Fruit fly (Drosophila melanogaster) whole organism, embryonic: ENCODE data around the gene CG12054.

Source experiments
- ATbp ChIP-seq: fragments of 200-800 bp; sonication (Bioruptor generic); optimal IDR thresholded peaks from 2 replicates; lab custom pipeline; 2017; ENCODE audit warnings: missing biosample characterization, mild to moderate bottlenecking, missing genetic modification characterization, missing genetic modification reagents
- Atf6 ChIP-seq: fragments of 200-800 bp; sonication (Bioruptor generic); IDR thresholded peaks from 2 replicates; pipeline ENCODE4 v1.3.6; 2022; ENCODE audit warnings: missing biosample characterization, missing genetic modification characterization
- Awh ChIP-seq: fragments of 200-800 bp; sonication (Bioruptor generic); IDR thresholded peaks from 2 replicates; pipeline ENCODE4, ENCODE4 v1.3.6; 2022; ENCODE audit warnings: missing biosample characterization, missing genetic modification characterization
- B-H2 ChIP-seq: fragments of 200-800 bp; sonication (Bioruptor generic); optimal IDR thresholded peaks from 2 replicates; lab custom pipeline; 2018; ENCODE audit warnings: missing biosample characterization, mild to moderate bottlenecking, missing genetic modification characterization
- CG10543 ChIP-seq: fragments of 200-800 bp; sonication (Bioruptor generic); optimal IDR thresholded peaks from 3 replicates; lab custom pipeline; 2017; ENCODE audit warnings: missing biosample characterization, mild to moderate bottlenecking, missing genetic modification characterization, moderate library complexity
- CG12219 ChIP-seq: fragments of 200-800 bp; sonication (Bioruptor generic); optimal IDR thresholded peaks from 3 replicates; lab custom pipeline; 2018; ENCODE audit warnings: missing biosample characterization, mild to moderate bottlenecking, missing genetic modification characterization
- CG12769 ChIP-seq: fragments of 200-800 bp; sonication (Bioruptor generic); optimal IDR thresholded peaks from 2 replicates; lab custom pipeline; 2019; ENCODE audit warnings: missing biosample characterization, mild to moderate bottlenecking, missing genetic modification characterization, moderate library complexity
- CG13287 ChIP-seq: fragments of 200-800 bp; sonication (Bioruptor generic); IDR thresholded peaks from 2 replicates; pipeline ENCODE4 v1.3.6; 2022; ENCODE audit warnings: missing biosample characterization, missing genetic modification characterization; ENCODE audit not compliant: partially characterized antibody
- CG15696 ChIP-seq: fragments of 200-800 bp; sonication (Bioruptor generic); optimal IDR thresholded peaks from 2 replicates; lab custom pipeline; 2019; ENCODE audit warnings: missing biosample characterization, mild to moderate bottlenecking, missing genetic modification characterization, moderate library complexity
- CG1602 ChIP-seq: fragments of 200-800 bp; sonication (Bioruptor generic); optimal IDR thresholded peaks from 3 replicates; lab custom pipeline; 2016; ENCODE audit warnings: missing biosample characterization, missing genetic modification characterization
- CG17612 ChIP-seq: fragments of 200-800 bp; sonication (Bioruptor generic); IDR thresholded peaks from 2 replicates; pipeline ENCODE4 v1.3.6; 2022; ENCODE audit warnings: missing biosample characterization, missing genetic modification characterization
- CG18619 ChIP-seq: fragments of 200-800 bp; sonication (Bioruptor generic); optimal IDR thresholded peaks from 3 replicates; lab custom pipeline; 2017; ENCODE audit warnings: missing biosample characterization, mild to moderate bottlenecking, missing genetic modification characterization
- CG32767 ChIP-seq: fragments of 200-800 bp; sonication (Bioruptor generic); IDR thresholded peaks from 2 replicates; pipeline ENCODE4 v1.3.6; 2022; ENCODE audit warnings: missing biosample characterization, missing genetic modification characterization
- CG4360 ChIP-seq: fragments of 200-800 bp; sonication (Bioruptor generic); IDR thresholded peaks from 2 replicates; pipeline ENCODE4 v1.3.6; 2022; ENCODE audit warnings: missing biosample characterization, missing genetic modification characterization
- CG5953 ChIP-seq: fragments of 200-800 bp; sonication (Bioruptor generic); IDR thresholded peaks from 2 replicates; pipeline ENCODE4 v1.3.6; 2022; ENCODE audit warnings: missing biosample characterization, missing genetic modification characterization
- CG6175 ChIP-seq: fragments of 200-800 bp; sonication (Bioruptor generic); IDR thresholded peaks from 3 replicates; pipeline ENCODE4 v1.3.6; 2022; ENCODE audit warnings: missing biosample characterization, missing genetic modification characterization
- CG6683 ChIP-seq: fragments of 200-800 bp; sonication (Bioruptor generic); optimal IDR thresholded peaks from 2 replicates; lab custom pipeline; 2017; ENCODE audit warnings: missing biosample characterization, mild to moderate bottlenecking, missing genetic modification characterization, missing genetic modification reagents
- CG6689 ChIP-seq: fragments of 200-800 bp; sonication (Bioruptor generic); IDR thresholded peaks from 2 replicates; pipeline ENCODE4 v1.3.6; 2022; ENCODE audit warnings: missing biosample characterization, missing genetic modification characterization
- CG6854 ChIP-seq: fragments of 200-800 bp; sonication (Bioruptor generic); optimal IDR thresholded peaks from 3 replicates; lab custom pipeline; 2017; ENCODE audit warnings: missing biosample characterization, mild to moderate bottlenecking, missing genetic modification characterization
- CG7556 ChIP-seq: fragments of 200-800 bp; sonication (Bioruptor generic); optimal IDR thresholded peaks from 2 replicates; lab custom pipeline; 2017; ENCODE audit warnings: missing biosample characterization, mild to moderate bottlenecking, missing genetic modification characterization
- CG8290 ChIP-seq, 3 experiments: fragments of 200-800 bp; sonication (Bioruptor generic); optimal IDR thresholded peaks; 2 replicates each; lab custom pipeline; 2016 to 2019; ENCODE audit warnings: missing biosample characterization in 3 of 3, missing genetic modification characterization in 3 of 3, mild to moderate bottlenecking in 2 of 3, moderate library complexity in 1 of 3
- CG9932 ChIP-seq: fragments of 200-800 bp; sonication (Bioruptor generic); IDR thresholded peaks from 2 replicates; pipeline ENCODE4 v1.3.6; 2022; ENCODE audit warnings: missing biosample characterization, missing genetic modification characterization
- Deaf1 ChIP-seq: fragments of 200-800 bp; optimal IDR thresholded peaks from 3 replicates; lab custom pipeline; 2019; ENCODE audit warnings: missing biosample characterization, mild to moderate bottlenecking, missing genetic modification characterization, moderate library complexity
- Fer1 ChIP-seq: fragments of 200-800 bp; sonication (Bioruptor generic); optimal IDR thresholded peaks from 2 replicates; lab custom pipeline; 2017; ENCODE audit warnings: missing biosample characterization, mild to moderate bottlenecking, missing genetic modification characterization
- Hmr ChIP-seq: fragments of 200-800 bp; sonication (Bioruptor generic); optimal IDR thresholded peaks from 3 replicates; lab custom pipeline; 2017; ENCODE audit warnings: mild to moderate bottlenecking, missing biosample characterization, missing genetic modification reagents, missing genetic modification characterization
- Jarid2 ChIP-seq: fragments of 200-800 bp; sonication (Bioruptor generic); optimal IDR thresholded peaks from 3 replicates; lab custom pipeline; 2017; ENCODE audit warnings: mild to moderate bottlenecking, missing biosample characterization, missing genetic modification reagents, missing genetic modification characterization
- NFAT ChIP-seq: fragments of 200-800 bp; sonication (Bioruptor generic); IDR thresholded peaks from 2 replicates; pipeline ENCODE4 v1.3.6; 2022; ENCODE audit warnings: missing biosample characterization, missing genetic modification characterization
- Pdp1 ChIP-seq, 2 experiments: fragments of 200-800 bp; sonication (Bioruptor generic); optimal IDR thresholded peaks; 3 replicates each; lab custom pipeline; 2016; ENCODE audit warnings: missing biosample characterization in 2 of 2, missing genetic modification characterization in 2 of 2, mild to moderate bottlenecking in 1 of 2, moderate library complexity in 1 of 2
- Vsx1 ChIP-seq: fragments of 200-800 bp; sonication (Bioruptor generic); optimal IDR thresholded peaks from 2 replicates; lab custom pipeline; 2017; ENCODE audit warnings: missing biosample characterization, mild to moderate bottlenecking, missing genetic modification characterization, missing genetic modification reagents
- bab2 ChIP-seq: fragments of 200-800 bp; sonication (Bioruptor generic); optimal IDR thresholded peaks from 2 replicates; lab custom pipeline; 2016; ENCODE audit warnings: missing biosample characterization, missing genetic modification characterization
- caup ChIP-seq: fragments of 200-800 bp; sonication (Bioruptor generic); optimal IDR thresholded peaks from 3 replicates; lab custom pipeline; 2017; ENCODE audit warnings: missing biosample characterization, mild to moderate bottlenecking, missing genetic modification characterization, moderate library complexity; ENCODE audit not compliant: severe bottlenecking
- chinmo ChIP-seq: fragments of 200-800 bp; sonication (Bioruptor generic); IDR thresholded peaks from 4 replicates; pipeline ENCODE4 v1.3.6; 2022; ENCODE audit warnings: missing biosample characterization, missing genetic modification characterization; ENCODE audit not compliant: partially characterized antibody
- chm ChIP-seq: fragments of 200-800 bp; sonication (Bioruptor generic); IDR thresholded peaks from 2 replicates; pipeline ENCODE4 v1.3.6; 2022; ENCODE audit warnings: missing biosample characterization, missing genetic modification characterization
- dmrt99B ChIP-seq: fragments of 200-800 bp; sonication (Bioruptor generic); optimal IDR thresholded peaks from 2 replicates; lab custom pipeline; 2018; ENCODE audit warnings: missing biosample characterization, mild to moderate bottlenecking, missing genetic modification characterization, moderate library complexity
- exex ChIP-seq: fragments of 200-800 bp; sonication (Bioruptor generic); optimal IDR thresholded peaks from 4 replicates; lab custom pipeline; 2018; ENCODE audit warnings: missing biosample characterization, mild to moderate bottlenecking, missing genetic modification characterization, moderate library complexity
- ftz-f1 ChIP-seq: fragments of 200-800 bp; sonication (Bioruptor generic); optimal IDR thresholded peaks from 2 replicates; lab custom pipeline; 2016; ENCODE audit warnings: missing biosample characterization, missing genetic modification characterization
- gcm ChIP-seq: fragments of 200-800 bp; sonication (Bioruptor generic); optimal IDR thresholded peaks from 2 replicates; lab custom pipeline; 2019; ENCODE audit warnings: missing biosample characterization, mild to moderate bottlenecking, missing genetic modification characterization, moderate library complexity
- grn ChIP-seq: fragments of 200-800 bp; sonication (Bioruptor generic); optimal IDR thresholded peaks from 3 replicates; lab custom pipeline; 2017; ENCODE audit warnings: missing biosample characterization, missing genetic modification characterization
- jigr1 ChIP-seq: fragments of 200-800 bp; sonication (Bioruptor generic); IDR thresholded peaks from 3 replicates; pipeline ENCODE4 v1.3.6; 2022; ENCODE audit warnings: missing biosample characterization, missing genetic modification characterization
- kay ChIP-seq: fragments of 200-800 bp; sonication (Bioruptor generic); optimal IDR thresholded peaks from 2 replicates; lab custom pipeline; 2016; ENCODE audit warnings: missing biosample characterization, missing genetic modification characterization
- lab ChIP-seq: fragments of 200-800 bp; sonication (Bioruptor generic); optimal IDR thresholded peaks from 3 replicates; lab custom pipeline; 2017; ENCODE audit warnings: missing biosample characterization, missing genetic modification characterization, mild to moderate bottlenecking, moderate library complexity, missing genetic modification reagents
- mirr ChIP-seq: fragments of 200-800 bp; sonication (Bioruptor generic); optimal IDR thresholded peaks from 3 replicates; lab custom pipeline; 2018; ENCODE audit warnings: missing biosample characterization, mild to moderate bottlenecking, missing genetic modification characterization
- row ChIP-seq: fragments of 200-800 bp; sonication (Bioruptor generic); IDR thresholded peaks from 3 replicates; pipeline ENCODE4 v1.3.6; 2022; ENCODE audit warnings: missing biosample characterization, missing genetic modification characterization
- sd ChIP-seq: fragments of 200-800 bp; sonication (Bioruptor generic); optimal IDR thresholded peaks from 3 replicates; lab custom pipeline; 2018; ENCODE audit warnings: missing biosample characterization, mild to moderate bottlenecking, missing genetic modification characterization, moderate library complexity
- seq ChIP-seq: fragments of 200-800 bp; sonication (Bioruptor generic); IDR thresholded peaks from 2 replicates; pipeline ENCODE4 v1.3.6; 2022; ENCODE audit warnings: missing biosample characterization, missing genetic modification characterization
- tll ChIP-seq, 2 experiments: fragments of 200-800 bp in 1 of 2; fragments of >200 bp in 1 of 2; sonication (Bioruptor generic) in 1 of 2; optimal IDR thresholded peaks; 2 replicates each; lab custom pipeline; 2017 to 2019; ENCODE audit warnings: missing biosample characterization in 2 of 2, missing genetic modification characterization in 2 of 2, mild to moderate bottlenecking in 1 of 2, moderate library complexity in 1 of 2
- trh ChIP-seq: fragments of 200-800 bp; sonication (Bioruptor generic); optimal IDR thresholded peaks from 2 replicates; lab custom pipeline; 2016; ENCODE audit warnings: missing biosample characterization, missing genetic modification characterization
- vvl ChIP-seq: fragments of 200-800 bp; sonication (Bioruptor generic); IDR thresholded peaks from 2 replicates; pipeline ENCODE4 v1.3.6; 2022; ENCODE audit warnings: missing biosample characterization, missing genetic modification characterization

CG12054 gene

DNA sequence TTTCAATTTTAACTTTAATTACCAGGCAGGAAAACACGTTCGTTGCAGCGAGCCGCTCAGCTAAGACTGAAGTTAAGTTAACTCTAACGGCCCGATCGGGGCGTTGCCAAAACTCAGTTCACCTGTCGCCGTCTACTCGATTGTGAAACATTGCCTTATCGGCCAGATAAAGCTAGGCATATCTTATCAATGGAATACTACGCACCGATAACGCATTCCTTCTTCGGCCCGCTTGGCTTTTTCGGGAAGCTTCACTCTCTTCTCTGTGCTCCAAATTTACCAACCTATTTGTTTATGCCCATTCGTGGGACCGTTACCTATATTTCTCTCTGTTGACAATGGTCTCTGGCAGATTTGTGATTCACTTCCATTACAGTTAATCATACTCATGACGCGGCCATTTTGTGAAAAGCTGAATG is 24.8 kb upstream of the CG12054 start, which contains the start of gene mesh (continued):
- TF ChIP-seq Fer1 (GFP tag; lab: Kevin White, UChicago): peak; percentile 29
- no peak for TF ChIP-seq CG12219
- peak; percentile 69 for TF ChIP-seq CG10543 (GFP tag; lab: Kevin White, UChicago)
- no peak for TF ChIP-seq CG32767 (GFP tag; lab: Robert Waterston, UW)
- TF ChIP-seq ATbp (GFP tag; lab: Kevin White, UChicago): peak; percentile 19
- peak; percentile 9; the same call in 1 of the 2 replicates for TF ChIP-seq CG13287
- TF ChIP-seq Pdp1 (GFP tag; optimal IDR thresholded peaks at IDR 0.05; lab: Kevin White, UChicago): peak in 1 of 2 experiments; percentile 56
- peak; percentile 1 for TF ChIP-seq kay (GFP tag; lab: Kevin White, UChicago)
- no peak for TF ChIP-seq CG18619
- peak; percentile 46 for TF ChIP-seq exex (tag; lab: Kevin White, UChicago)
- peak; percentile 97 for TF ChIP-seq sd (tag; lab: Kevin White, UChicago)
- TF ChIP-seq Jarid2 (GFP tag; lab: Kevin White, UChicago): no peak
- TF ChIP-seq CG6854 (GFP tag; lab: Kevin White, UChicago): no peak
- no peak for TF ChIP-seq jigr1
- peak; percentile 27 for TF ChIP-seq grn
- no peak for TF ChIP-seq bab2 (GFP tag; lab: Kevin White, UChicago)
- TF ChIP-seq CG1602 (GFP tag; lab: Kevin White, UChicago): no peak
- TF ChIP-seq CG12769 (tag; lab: Kevin White, UChicago): peak; percentile 95
- TF ChIP-seq CG6175: no peak
- TF ChIP-seq lab (GFP tag; lab: Kevin White, UChicago): peak; percentile 65
- TF ChIP-seq CG15696 (tag; lab: Kevin White, UChicago): no peak
- TF ChIP-seq CG5953: 0 out of 2 replicates have a peak, but pooled peaks have one; percentile 26
- TF ChIP-seq Hmr (GFP tag; lab: Kevin White, UChicago): peak; percentile 1
- TF ChIP-seq vvl (GFP tag; lab: Robert Waterston, UW): no peak
- TF ChIP-seq Deaf1 (tag; lab: Kevin White, UChicago): peak; percentile 47
- no peak for TF ChIP-seq row
- TF ChIP-seq Awh (GFP tag; lab: Robert Waterston, UW): 0 out of 2 replicates have a peak, but pooled peaks have one; percentile 14
- TF ChIP-seq, all 482 proteins: peak for 25

DNA sequence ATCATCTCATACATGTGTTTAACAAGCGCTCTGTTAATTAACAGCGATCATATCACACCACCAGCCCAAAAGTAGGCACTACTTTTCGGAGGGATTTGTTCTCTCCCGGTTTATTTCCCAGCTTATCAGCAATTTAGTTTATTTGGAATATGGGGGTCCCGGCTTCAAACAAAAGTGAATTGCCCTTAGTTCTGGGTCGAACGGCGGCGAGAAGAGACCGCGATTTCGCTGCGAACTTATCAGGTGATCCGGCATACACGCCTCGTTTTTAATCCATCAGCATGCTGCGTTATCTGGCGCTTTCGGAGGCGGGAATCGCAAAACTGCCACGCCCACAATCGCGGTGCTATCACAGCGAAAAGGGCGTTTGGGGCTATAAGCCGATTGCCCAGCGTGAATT is 23.8 kb upstream of the CG12054 start, which contains the start of gene CG1544:
Gene CG1544, plus strand, starts transcription at position 186 of the 400 bp plus-strand sequence.
- no peak for TF ChIP-seq Vsx1 (GFP tag; lab: Kevin White, UChicago)
- TF ChIP-seq NFAT (GFP tag; lab: Robert Waterston, UW): peak; percentile 16; the same call in 1 of the 2 replicates
- TF ChIP-seq CG6689: no peak
- TF ChIP-seq caup (GFP tag; lab: Kevin White, UChicago): peak; percentile 0
- TF ChIP-seq CG12769 (tag; lab: Kevin White, UChicago): peak; percentile 94
- peak; percentile 13 for TF ChIP-seq B-H2 (GFP tag; lab: Kevin White, UChicago)
- 0 out of 4 replicates have a peak, but pooled peaks have one; percentile 64 for TF ChIP-seq chinmo
- peak; percentile 23 for TF ChIP-seq ftz-f1 (GFP tag; lab: Kevin White, UChicago)
- TF ChIP-seq chm (GFP tag; lab: Robert Waterston, UW): no peak
- TF ChIP-seq ATbp (GFP tag; lab: Kevin White, UChicago): no peak
- 0 out of 2 replicates have a peak, but pooled peaks have one; percentile 15 for TF ChIP-seq CG17612 (GFP tag; lab: Robert Waterston, UW)
- TF ChIP-seq mirr (GFP tag; lab: Kevin White, UChicago): peak; percentile 96
- peak; percentile 21 for TF ChIP-seq Deaf1 (tag; lab: Kevin White, UChicago)
- TF ChIP-seq trh (GFP tag; lab: Kevin White, UChicago): no peak
- peak; percentile 12 for TF ChIP-seq lab (GFP tag; lab: Kevin White, UChicago)
- TF ChIP-seq seq (GFP tag; lab: Robert Waterston, UW): no peak
- TF ChIP-seq CG9932 (GFP tag; lab: Robert Waterston, UW): no peak
- no peak for TF ChIP-seq dmrt99B (tag; lab: Kevin White, UChicago)
- no peak for TF ChIP-seq CG6683 (GFP tag; lab: Kevin White, UChicago)
- peak; percentile 65 for TF ChIP-seq gcm
- 0 out of 2 replicates have a peak, but pooled peaks have one; percentile 21 for TF ChIP-seq Atf6 (GFP tag; lab: Robert Waterston, UW)
- 0 out of 2 replicates have a peak, but pooled peaks have one; percentile 23 for TF ChIP-seq CG4360 (GFP tag; lab: Robert Waterston, UW)
- TF ChIP-seq CG7556: no peak
- no peak for TF ChIP-seq CG8290 (GFP tag; optimal IDR thresholded peaks at IDR 0.05; lab: Kevin White, UChicago)
- peak in 1 of 2 experiments; percentile 52 for TF ChIP-seq CG8290 (tag; optimal IDR thresholded peaks at IDR 0.05; lab: Kevin White, UChicago)
- TF ChIP-seq tll (GFP tag; optimal IDR thresholded peaks at IDR 0.05; lab: Kevin White, UChicago): no peak
